Worm (Caenorhabditis elegans): ENCODE measurements around the gene Y73B6A.1.
A peak's percentile ranks its signal among the peaks of the same experiment; 100 is the strongest.

The Y73B6A.1 gene

ce11 chrIV:6645867-6646655 is 21.7 kb downstream of the Y73B6A.1 start, which contains the start of gene hil-7 (continued):
- peak; percentile 87 for TF ChIP-seq ceh-18 (tag; optimal IDR thresholded peaks at IDR 0.05)
- TF ChIP-seq pqm-1 (tag; optimal IDR thresholded peaks at IDR 0.05), result no peak
- peak; percentile 46; the same call in 1 of the 2 replicates for TF ChIP-seq sox-2 (GFP tag; IDR thresholded peaks at IDR 0.05)
- no peak for TF ChIP-seq ceh-9 (tag; optimal IDR thresholded peaks at IDR 0.05)
- peak; percentile 68 for TF ChIP-seq hlh-6 (tag; optimal IDR thresholded peaks at IDR 0.05)
- TF ChIP-seq C38D4.7 (GFP tag; optimal IDR thresholded peaks at IDR 0.05), result no peak
- peak; percentile 81 for TF ChIP-seq eyg-1 (tag; optimal IDR thresholded peaks at IDR 0.05)
- TF ChIP-seq ref-2 (tag; optimal IDR thresholded peaks at IDR 0.05), result peak; percentile 61
- TF ChIP-seq ceh-45 (GFP tag; IDR thresholded peaks at IDR 0.05), result no peak
- no peak for TF ChIP-seq T23F11.4 (GFP tag; optimal IDR thresholded peaks at IDR 0.05)
- TF ChIP-seq pha-2 (tag; optimal IDR thresholded peaks at IDR 0.05), result peak; percentile 51
- TF ChIP-seq gmeb-2 (tag; optimal IDR thresholded peaks at IDR 0.05), result no peak
- no peak for TF ChIP-seq zip-5 (tag; optimal IDR thresholded peaks at IDR 0.05)
- TF ChIP-seq rnt-1 (tag; optimal IDR thresholded peaks at IDR 0.05), result peak; percentile 72
- TF ChIP-seq F13H6.1 (tag; optimal IDR thresholded peaks at IDR 0.05), result peak; percentile 28
- TF ChIP-seq npax-4 (tag; optimal IDR thresholded peaks at IDR 0.05), result no peak
- TF ChIP-seq ttx-3 (tag; optimal IDR thresholded peaks at IDR 0.05), result no peak
- TF ChIP-seq hlh-30 (tag; optimal IDR thresholded peaks at IDR 0.05; ENCODE audit: insufficient read depth), result peak; percentile 98
- TF ChIP-seq pat-9 (tag; optimal IDR thresholded peaks at IDR 0.05), result no peak
- TF ChIP-seq ceh-14 (tag; optimal IDR thresholded peaks at IDR 0.05), result no peak
- peak; percentile 82 for TF ChIP-seq ceh-22 (tag; optimal IDR thresholded peaks at IDR 0.05)
- TF ChIP-seq sdc-2 (tag; optimal IDR thresholded peaks at IDR 0.05), result peak; percentile 78
- TF ChIP-seq fax-1 (tag; optimal IDR thresholded peaks at IDR 0.05), result no peak
- TF ChIP-seq K02D7.2 (tag; optimal IDR thresholded peaks at IDR 0.05), result no peak
- peak; percentile 17 for TF ChIP-seq fkh-6 (tag; optimal IDR thresholded peaks at IDR 0.05)
- no peak for TF ChIP-seq tbx-7 (tag; optimal IDR thresholded peaks at IDR 0.05)
- no peak for TF ChIP-seq unc-3 (GFP tag; conservative IDR thresholded peaks at IDR 0.05)
- TF ChIP-seq unc-3 (tag; optimal IDR thresholded peaks at IDR 0.05), result no peak
- peak; percentile 53 for TF ChIP-seq ets-4 (tag; optimal IDR thresholded peaks at IDR 0.05)
- TF ChIP-seq ceh-31 (tag; optimal IDR thresholded peaks at IDR 0.05), result peak; percentile 96
- TF ChIP-seq madf-2 (tag; optimal IDR thresholded peaks at IDR 0.05), result peak; percentile 56
- peak; percentile 66 for TF ChIP-seq ceh-30 (tag; optimal IDR thresholded peaks at IDR 0.05)

ce11 chrIV:6639880-6640279 is 27.9 kb downstream of the Y73B6A.1 start, which contains the start of gene C01B10.6:
Gene C01B10.6 (plus strand): TSS chrIV:6640180.
- TF ChIP-seq zip-5 (tag; optimal IDR thresholded peaks at IDR 0.05) (no peak), odd-2 (tag; optimal IDR thresholded peaks at IDR 0.05) (no peak), pqm-1 (tag; optimal IDR thresholded peaks at IDR 0.05) (no peak), ceh-48 (tag; optimal IDR thresholded peaks at IDR 0.05) (no peak)

- TF ChIP-seq ets-4 (tag; optimal IDR thresholded peaks at IDR 0.05) (no peak), hlh-30 (tag; optimal IDR thresholded peaks at IDR 0.05; ENCODE audit: insufficient read depth) (no peak), ceh-48 (tag; optimal IDR thresholded peaks at IDR 0.05) (no peak), tbx-2 (tag; optimal IDR thresholded peaks at IDR 0.05) (no peak), sox-4 (tag; optimal IDR thresholded peaks at IDR 0.05) (no peak), F13H6.1 (tag; optimal IDR thresholded peaks at IDR 0.05) (no peak), lin-11 (tag; optimal IDR thresholded peaks at IDR 0.05) (no peak), unc-42 (tag; optimal IDR thresholded peaks at IDR 0.05) (no peak), fkh-10 (GFP tag; optimal IDR thresholded peaks at IDR 0.05) (no peak), nhr-232 (tag; optimal IDR thresholded peaks at IDR 0.05) (no peak), ceh-24 (tag; optimal IDR thresholded peaks at IDR 0.05) (no peak), mec-3 (tag; optimal IDR thresholded peaks at IDR 0.05; ENCODE audit: borderline replicate concordance) (no peak), ceh-9 (tag; optimal IDR thresholded peaks at IDR 0.05) (no peak), pha-4 (tag; optimal IDR thresholded peaks at IDR 0.05) (no peak), ttx-3 (tag; optimal IDR thresholded peaks at IDR 0.05) (no peak)
Observed at ce11 chrIV:6638256-6638655, 29.5 kb downstream of the Y73B6A.1 start, which contains the start of gene C01B10.7. Gene C01B10.7 (plus strand): TSS chrIV:6638556.
